Worm (Caenorhabditis elegans) whole organism, L2 larva: ENCODE measurements around the gene fbxa-64.

ENCODE experiments used
- aly-2 ChIP-seq: fragments of 150-350 bp; optimal IDR thresholded peaks from 2 replicates; lab custom pipeline; 2014; ENCODE audit warnings: missing biosample characterization, missing genetic modification characterization
- egl-27 ChIP-seq: sonication (generic microtip); optimal IDR thresholded peaks from 3 replicates; lab custom pipeline; 2017; ENCODE audit warnings: missing biosample characterization, missing genetic modification reagents, missing genetic modification characterization
- gmeb-1 ChIP-seq: fragments of 150-350 bp; optimal IDR thresholded peaks from 2 replicates; lab custom pipeline; 2014; ENCODE audit warnings: missing biosample characterization, missing genetic modification characterization
- lin-13 ChIP-seq: fragments of 150-350 bp; optimal IDR thresholded peaks from 2 replicates; lab custom pipeline; 2014; ENCODE audit warnings: missing biosample characterization, missing genetic modification reagents, missing genetic modification characterization
- lin-39 ChIP-seq: fragments of 150-350 bp; optimal IDR thresholded peaks from 2 replicates; lab custom pipeline; 2014; ENCODE audit warnings: missing biosample characterization, missing genetic modification reagents, missing genetic modification characterization
- mab-5 ChIP-seq: fragments of 150-350 bp; optimal IDR thresholded peaks from 2 replicates; lab custom pipeline; 2014; ENCODE audit warnings: missing biosample characterization, missing genetic modification characterization
- mdl-1 ChIP-seq, 2 experiments: fragments of 150-350 bp in 1 of 2; sonication (generic microtip) in 1 of 2; optimal IDR thresholded peaks; 2 replicates each; lab custom pipeline; 2017; ENCODE audit warnings: missing biosample characterization in 2 of 2, missing genetic modification characterization in 2 of 2
- nhr-25 ChIP-seq: fragments of 150-350 bp; sonication (generic microtip); optimal IDR thresholded peaks from 3 replicates; lab custom pipeline; 2014; ENCODE audit warnings: missing biosample characterization, missing genetic modification characterization

- no peak for TF ChIP-seq aly-2 (tag; lab: Kevin White, UChicago)
- no peak for TF ChIP-seq lin-13 (GFP tag; lab: Kevin White, UChicago)
- TF ChIP-seq nhr-25 (tag; lab: Kevin White, UChicago), result no peak
- TF ChIP-seq mab-5, result no peak
- no peak for TF ChIP-seq lin-39 (tag; lab: Kevin White, UChicago)
- no peak for TF ChIP-seq egl-27 (tag; lab: Kevin White, UChicago)
- no peak for TF ChIP-seq mdl-1 (tag; optimal IDR thresholded peaks at IDR 0.05; lab: Kevin White, UChicago)
- TF ChIP-seq gmeb-1, result no peak
Observed at ce11 chrV:3260075-3260474, 17.9 kb downstream of the fbxa-64 start, which contains the start of gene srbc-5.
